Fruit fly (Drosophila melanogaster) whole organism, embryonic: ENCODE data around the gene CG11842.

ENCODE experiments used
- ATbp ChIP-seq: fragments of 200-800 bp; sonication (Bioruptor generic); optimal IDR thresholded peaks from 2 replicates; lab custom pipeline; 2017; ENCODE audit warnings: missing biosample characterization, mild to moderate bottlenecking, missing genetic modification characterization, missing genetic modification reagents
- Antp ChIP-seq: fragments of 200-800 bp; sonication (Bioruptor generic); optimal IDR thresholded peaks from 3 replicates; lab custom pipeline; 2016; ENCODE audit warnings: missing biosample characterization, missing genetic modification characterization
- BEAF-32 ChIP-seq: fragments of 200-800 bp; sonication (Bioruptor generic); optimal IDR thresholded peaks from 3 replicates; lab custom pipeline; 2017; ENCODE audit warnings: missing biosample characterization, missing genetic modification characterization, mild to moderate bottlenecking, moderate library complexity, missing genetic modification reagents
- BtbVII ChIP-seq: fragments of 200-800 bp; sonication (Bioruptor generic); optimal IDR thresholded peaks from 3 replicates; lab custom pipeline; 2017; ENCODE audit warnings: missing biosample characterization, mild to moderate bottlenecking, missing genetic modification characterization
- CG10654 ChIP-seq: fragments of 200-800 bp; sonication (Bioruptor generic); optimal IDR thresholded peaks from 2 replicates; lab custom pipeline; 2016; ENCODE audit warnings: missing biosample characterization, missing genetic modification characterization
- CG11093 ChIP-seq: fragments of 200-800 bp; sonication (Bioruptor generic); IDR thresholded peaks from 3 replicates; pipeline ENCODE4 v1.3.6; 2022; ENCODE audit warnings: missing biosample characterization, missing genetic modification characterization
- CG11456 ChIP-seq: fragments of 200-800 bp; sonication (Bioruptor generic); IDR thresholded peaks from 3 replicates; pipeline ENCODE4 v1.3.6; 2022; ENCODE audit warnings: missing biosample characterization, missing genetic modification characterization
- CG12299 ChIP-seq: fragments of 200-800 bp; sonication (Bioruptor generic); optimal IDR thresholded peaks from 2 replicates; lab custom pipeline; 2018; ENCODE audit warnings: missing biosample characterization, mild to moderate bottlenecking, missing genetic modification characterization
- CG12744 ChIP-seq: fragments of 200-800 bp; sonication (Bioruptor generic); optimal IDR thresholded peaks from 2 replicates; lab custom pipeline; 2016; ENCODE audit warnings: missing biosample characterization, missing genetic modification characterization
- CG14014 ChIP-seq: fragments of 200-800 bp; sonication (Bioruptor generic); IDR thresholded peaks from 2 replicates; pipeline ENCODE4 v1.3.6; 2022; ENCODE audit warnings: missing biosample characterization, missing genetic modification characterization
- CG14710 ChIP-seq: fragments of 200-800 bp; sonication (Bioruptor generic); optimal IDR thresholded peaks from 3 replicates; lab custom pipeline; 2019; ENCODE audit warnings: missing biosample characterization, mild to moderate bottlenecking, missing genetic modification characterization, moderate library complexity
- CG14860 ChIP-seq: fragments of 200-800 bp; sonication (Bioruptor generic); IDR thresholded peaks from 3 replicates; pipeline ENCODE4 v1.3.6; 2022; ENCODE audit warnings: missing biosample characterization, missing genetic modification characterization; ENCODE audit not compliant: partially characterized antibody
- CG17186 ChIP-seq: fragments of 200-800 bp; sonication (Bioruptor generic); optimal IDR thresholded peaks from 3 replicates; lab custom pipeline; 2017; ENCODE audit warnings: missing biosample characterization, missing genetic modification reagents, missing genetic modification characterization
- CG17912 ChIP-seq: fragments of 200-800 bp; sonication (Bioruptor generic); optimal IDR thresholded peaks from 2 replicates; lab custom pipeline; 2018; ENCODE audit warnings: missing biosample characterization, mild to moderate bottlenecking, missing genetic modification characterization
- CG2889 ChIP-seq: fragments of 200-800 bp; sonication (Bioruptor generic); IDR thresholded peaks from 3 replicates; pipeline ENCODE4 v1.3.6; 2022; ENCODE audit warnings: missing biosample characterization, missing genetic modification characterization
- CG30020 ChIP-seq: fragments of 200-800 bp; optimal IDR thresholded peaks from 2 replicates; lab custom pipeline; 2019; ENCODE audit warnings: missing biosample characterization, mild to moderate bottlenecking, missing genetic modification characterization, moderate library complexity
- CG30403 ChIP-seq: fragments of 200-800 bp; sonication (Bioruptor generic); optimal IDR thresholded peaks from 3 replicates; lab custom pipeline; 2016; ENCODE audit warnings: missing biosample characterization, missing genetic modification characterization
- CG30431 ChIP-seq: fragments of 200-800 bp; sonication (Bioruptor generic); optimal IDR thresholded peaks from 2 replicates; lab custom pipeline; 2017; ENCODE audit warnings: missing biosample characterization, missing genetic modification characterization
- CG31365 ChIP-seq: fragments of 200-800 bp; sonication (Bioruptor generic); optimal IDR thresholded peaks from 2 replicates; lab custom pipeline; 2018; ENCODE audit warnings: missing biosample characterization, mild to moderate bottlenecking, missing genetic modification characterization
- CG31388 ChIP-seq: fragments of 200-800 bp; sonication (Bioruptor generic); optimal IDR thresholded peaks from 2 replicates; lab custom pipeline; 2016; ENCODE audit warnings: missing biosample characterization, missing genetic modification characterization
- CG33557 ChIP-seq: fragments of 200-800 bp; sonication (Bioruptor generic); optimal IDR thresholded peaks from 2 replicates; lab custom pipeline; 2019; ENCODE audit warnings: missing biosample characterization, mild to moderate bottlenecking, missing genetic modification characterization, moderate library complexity
- CG6254 ChIP-seq: fragments of 200-800 bp; sonication (Bioruptor generic); optimal IDR thresholded peaks from 3 replicates; lab custom pipeline; 2017; ENCODE audit warnings: mild to moderate bottlenecking, missing biosample characterization, missing genetic modification reagents, missing genetic modification characterization
- CG6272 ChIP-seq: fragments of 200-800 bp; sonication (Bioruptor generic); IDR thresholded peaks from 2 replicates; pipeline ENCODE4 v1.3.6; 2022; ENCODE audit warnings: missing biosample characterization, missing genetic modification characterization
- CG6683 ChIP-seq: fragments of 200-800 bp; sonication (Bioruptor generic); optimal IDR thresholded peaks from 2 replicates; lab custom pipeline; 2017; ENCODE audit warnings: missing biosample characterization, mild to moderate bottlenecking, missing genetic modification characterization, missing genetic modification reagents
- CG8281 ChIP-seq: fragments of 200-800 bp; sonication (Bioruptor generic); optimal IDR thresholded peaks from 2 replicates; lab custom pipeline; 2018; ENCODE audit warnings: missing biosample characterization, mild to moderate bottlenecking, missing genetic modification characterization, moderate library complexity
- CG8765 ChIP-seq: fragments of 200-800 bp; sonication (Bioruptor generic); IDR thresholded peaks from 2 replicates; pipeline ENCODE4 v1.3.6; 2022; ENCODE audit warnings: missing biosample characterization, missing genetic modification characterization
- CG9609 ChIP-seq: fragments of 200-800 bp; sonication (Bioruptor generic); optimal IDR thresholded peaks from 3 replicates; lab custom pipeline; 2016; ENCODE audit warnings: missing biosample characterization, missing genetic modification characterization
- CG9727 ChIP-seq: fragments of 200-800 bp; sonication (Bioruptor generic); optimal IDR thresholded peaks from 3 replicates; lab custom pipeline; 2017; ENCODE audit warnings: missing biosample characterization, mild to moderate bottlenecking, missing genetic modification characterization
- CoRest ChIP-seq: fragments of 200-800 bp; sonication (Bioruptor generic); optimal IDR thresholded peaks from 3 replicates; lab custom pipeline; 2018; ENCODE audit warnings: missing biosample characterization, mild to moderate bottlenecking, missing genetic modification characterization, moderate library complexity
- D ChIP-seq, 2 experiments: fragments of 200-800 bp in 1 of 2; fragments of >200 bp in 1 of 2; sonication (Bioruptor generic) in 1 of 2; optimal IDR thresholded peaks; 2 replicates in 1 of 2; 3 replicates in 1 of 2; lab custom pipeline; 2017; ENCODE audit warnings: mild to moderate bottlenecking in 1 of 2, missing biosample characterization in 1 of 2, missing genetic modification characterization in 1 of 2, missing genetic modification reagents in 1 of 2
- Ets97D ChIP-seq: fragments of 200-800 bp; sonication (Bioruptor generic); optimal IDR thresholded peaks from 3 replicates; lab custom pipeline; 2016; ENCODE audit warnings: missing biosample characterization, missing genetic modification characterization
- Fer1 ChIP-seq: fragments of 200-800 bp; sonication (Bioruptor generic); optimal IDR thresholded peaks from 2 replicates; lab custom pipeline; 2017; ENCODE audit warnings: missing biosample characterization, mild to moderate bottlenecking, missing genetic modification characterization
- Hr39 ChIP-seq: fragments of >200 bp; optimal IDR thresholded peaks from 2 replicates; lab custom pipeline; 2017
- Hr78 ChIP-seq, 2 experiments: fragments of 200-800 bp in 1 of 2; fragments of >200 bp in 1 of 2; sonication (Bioruptor generic) in 1 of 2; optimal IDR thresholded peaks; 2 replicates each; lab custom pipeline; 2017 to 2019; ENCODE audit warnings: missing biosample characterization in 2 of 2, missing genetic modification characterization in 2 of 2, mild to moderate bottlenecking in 1 of 2, moderate library complexity in 1 of 2
- MBD-R2 ChIP-seq: fragments of 200-800 bp; sonication (Bioruptor generic); IDR thresholded peaks from 2 replicates; pipeline ENCODE4 v1.3.6; 2022; ENCODE audit warnings: missing biosample characterization, missing genetic modification characterization
- Meics ChIP-seq: fragments of 200-800 bp; sonication (Bioruptor generic); optimal IDR thresholded peaks from 2 replicates; lab custom pipeline; 2017; ENCODE audit warnings: missing biosample characterization, mild to moderate bottlenecking, missing genetic modification characterization
- Oli ChIP-seq: fragments of 200-800 bp; sonication (Bioruptor generic); optimal IDR thresholded peaks from 2 replicates; lab custom pipeline; 2018; ENCODE audit warnings: missing biosample characterization, mild to moderate bottlenecking, missing genetic modification characterization, moderate library complexity
- PHDP ChIP-seq: fragments of 200-800 bp; sonication (Bioruptor generic); optimal IDR thresholded peaks from 3 replicates; lab custom pipeline; 2018; ENCODE audit warnings: missing biosample characterization, mild to moderate bottlenecking, missing genetic modification characterization, moderate library complexity
- bbx ChIP-seq: fragments of 200-800 bp; sonication (Bioruptor generic); IDR thresholded peaks from 2 replicates; pipeline ENCODE4 v1.3.6; 2022; ENCODE audit warnings: missing biosample characterization, missing genetic modification characterization; ENCODE audit not compliant: partially characterized antibody
- br ChIP-seq: fragments of >200 bp; optimal IDR thresholded peaks from 2 replicates; lab custom pipeline; 2017
- crc ChIP-seq: fragments of 200-800 bp; sonication (Bioruptor generic); optimal IDR thresholded peaks from 2 replicates; lab custom pipeline; 2016; ENCODE audit warnings: missing biosample characterization, missing genetic modification characterization
- maf-S ChIP-seq: fragments of 200-800 bp; sonication (Bioruptor generic); optimal IDR thresholded peaks from 2 replicates; lab custom pipeline; 2016; ENCODE audit warnings: missing biosample characterization, missing genetic modification characterization
- pzg ChIP-seq: fragments of 200-800 bp; sonication (Bioruptor generic); optimal IDR thresholded peaks from 3 replicates; lab custom pipeline; 2018; ENCODE audit warnings: missing biosample characterization, mild to moderate bottlenecking, missing genetic modification characterization, moderate library complexity
- sens-2 ChIP-seq: fragments of 200-800 bp; sonication (Bioruptor generic); IDR thresholded peaks from 2 replicates; pipeline ENCODE4 v1.3.6; 2022; ENCODE audit warnings: missing biosample characterization, missing genetic modification characterization
- ssp ChIP-seq: fragments of 200-800 bp; sonication (Bioruptor generic); IDR thresholded peaks from 2 replicates; pipeline ENCODE4 v1.3.6; 2022; ENCODE audit warnings: missing biosample characterization, missing genetic modification characterization
- tap ChIP-seq: fragments of 200-800 bp; optimal IDR thresholded peaks from 3 replicates; lab custom pipeline; 2019; ENCODE audit warnings: missing biosample characterization, mild to moderate bottlenecking, missing genetic modification characterization, moderate library complexity
- tio ChIP-seq: fragments of 200-800 bp; sonication (Bioruptor generic); optimal IDR thresholded peaks from 2 replicates; lab custom pipeline; 2017; ENCODE audit warnings: missing biosample characterization, missing genetic modification characterization, inconsistent platforms
- tup ChIP-seq: fragments of 200-800 bp; sonication (Bioruptor generic); optimal IDR thresholded peaks from 2 replicates; lab custom pipeline; 2016; ENCODE audit warnings: missing biosample characterization, mild to moderate bottlenecking, missing genetic modification characterization, moderate library complexity
- zf30C ChIP-seq: fragments of 200-800 bp; sonication (Bioruptor generic); optimal IDR thresholded peaks from 3 replicates; lab custom pipeline; 2018; ENCODE audit warnings: missing biosample characterization, mild to moderate bottlenecking, missing genetic modification characterization

CG11842 gene

DNA sequence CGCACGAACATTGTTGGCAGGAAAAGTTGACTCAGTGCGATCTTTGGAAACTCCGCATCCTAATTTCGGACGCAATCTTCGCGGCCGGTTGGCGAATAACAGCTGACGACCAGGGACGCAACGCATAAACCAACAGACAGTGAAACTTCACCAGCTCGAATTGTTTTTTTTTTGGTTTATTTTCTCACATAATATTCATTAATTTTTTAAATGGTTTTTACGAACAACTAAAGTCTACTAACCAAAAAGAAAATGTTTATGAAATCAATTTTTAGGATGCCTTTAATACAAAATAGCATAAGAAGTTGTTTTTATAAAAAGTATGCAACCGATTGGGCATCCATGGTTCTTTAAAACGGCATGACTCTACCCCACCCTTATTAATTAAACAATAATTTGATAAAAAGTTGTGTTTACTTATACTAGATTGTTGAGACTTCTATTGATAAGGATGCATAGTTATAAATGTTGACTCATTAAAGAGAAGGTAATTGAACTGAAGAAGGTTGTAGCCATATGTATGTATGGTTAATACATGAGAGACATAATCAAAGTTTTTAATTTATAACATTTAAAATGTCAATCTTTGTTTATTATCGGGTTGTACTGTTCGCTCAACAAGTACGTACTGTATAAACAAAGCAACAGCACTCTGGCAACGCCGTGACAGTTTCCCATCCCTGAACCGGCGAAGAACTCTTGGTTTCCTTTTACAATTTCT lies 18.4 kb upstream of the CG11842 start, which contains the start of the genes beta4GalNAcTB and Cpsf100 (continued):
- TF ChIP-seq CG17912 (GFP tag; lab: Kevin White, UChicago), result no peak
- no peak for TF ChIP-seq CG6254 (GFP tag; lab: Kevin White, UChicago)
- no peak for TF ChIP-seq tap (tag; lab: Kevin White, UChicago)
- peak; percentile 36 for TF ChIP-seq ATbp (GFP tag; lab: Kevin White, UChicago)
- peak; percentile 52 for TF ChIP-seq CG30020 (tag; lab: Kevin White, UChicago)
- peak; percentile 47 for TF ChIP-seq PHDP (tag; lab: Kevin White, UChicago)
- peak; percentile 34 for TF ChIP-seq pzg (GFP tag; lab: Kevin White, UChicago)
- TF ChIP-seq sens-2, result no peak
- TF ChIP-seq CG12299, result peak; percentile 3
- TF ChIP-seq CG2889 (GFP tag; lab: Robert Waterston, UW), result peak; percentile 21; the same call in 1 of the 3 replicates
- TF ChIP-seq Meics, result peak; percentile 79
- TF ChIP-seq Oli (tag; lab: Kevin White, UChicago), result peak; percentile 78
- no peak for TF ChIP-seq Hr78 (GFP tag; optimal IDR thresholded peaks at IDR 0.05; lab: Kevin White, UChicago)
- TF ChIP-seq br, result no peak
- TF ChIP-seq CG6683 (GFP tag; lab: Kevin White, UChicago), result peak; percentile 25
- TF ChIP-seq tup (GFP tag; lab: Kevin White, UChicago), result no peak
- TF ChIP-seq crc, result peak; percentile 30
- peak; percentile 92 for TF ChIP-seq CG30403
- peak; percentile 64 for TF ChIP-seq CG30431 (GFP tag; lab: Kevin White, UChicago)
- TF ChIP-seq CG9727 (GFP tag; lab: Kevin White, UChicago), result peak; percentile 89
- peak; percentile 7 for TF ChIP-seq BEAF-32 (GFP tag; lab: Kevin White, UChicago)
- TF ChIP-seq CG14710 (tag; lab: Kevin White, UChicago), result peak; percentile 78
- no peak for TF ChIP-seq CG31365 (tag; lab: Kevin White, UChicago)
- TF ChIP-seq bbx, result no peak
- peak; percentile 95 for TF ChIP-seq tio
- peak; percentile 87 for TF ChIP-seq CoRest
- no peak for TF ChIP-seq CG17186 (GFP tag; lab: Kevin White, UChicago)
- TF ChIP-seq CG14860, result no peak
- peak; percentile 41 for TF ChIP-seq Fer1
- TF ChIP-seq Antp (GFP tag; lab: Kevin White, UChicago), result peak; percentile 52
- peak; percentile 40 for TF ChIP-seq CG12744 (GFP tag; lab: Kevin White, UChicago)
- TF ChIP-seq D (optimal IDR thresholded peaks at IDR 0.05; lab: Kevin White, UChicago), result no peak
- TF ChIP-seq D (GFP tag; optimal IDR thresholded peaks at IDR 0.05; lab: Kevin White, UChicago), result peak; percentile 70
- TF ChIP-seq CG8765 (GFP tag; lab: Robert Waterston, UW), result peak; percentile 30; the same call in 1 of the 2 replicates
- TF ChIP-seq CG8281 (tag; lab: Kevin White, UChicago), result peak; percentile 37
- peak; percentile 89 for TF ChIP-seq MBD-R2 (GFP tag; lab: Robert Waterston, UW)
- peak; percentile 70 for TF ChIP-seq CG6272 (GFP tag; lab: Robert Waterston, UW)
- peak; percentile 35 for TF ChIP-seq Ets97D (GFP tag; lab: Kevin White, UChicago)
- TF ChIP-seq zf30C (GFP tag; lab: Kevin White, UChicago), result no peak
- TF ChIP-seq CG10654, result peak; percentile 71
- TF ChIP-seq BtbVII (GFP tag; lab: Kevin White, UChicago), result peak; percentile 43
- TF ChIP-seq CG11456 (GFP tag; lab: Robert Waterston, UW), result peak; percentile 68; the same call in 2 of the 3 replicates
- TF ChIP-seq Hr39, result no peak
- peak; percentile 49; the same call in 1 of the 2 replicates for TF ChIP-seq CG14014 (GFP tag; lab: Robert Waterston, UW)
- TF ChIP-seq ssp (GFP tag; lab: Robert Waterston, UW), result peak; percentile 59
- TF ChIP-seq CG11093 (GFP tag; lab: Robert Waterston, UW), result 0 out of 3 replicates have a peak, but pooled peaks have one; percentile 39
- TF ChIP-seq CG33557 (GFP tag; lab: Kevin White, UChicago), result peak; percentile 44
- peak; percentile 25 for TF ChIP-seq CG31388 (GFP tag; lab: Kevin White, UChicago)
- peak; percentile 29 for TF ChIP-seq maf-S (GFP tag; lab: Kevin White, UChicago)
- TF ChIP-seq CG9609 (GFP tag; lab: Kevin White, UChicago), result peak; percentile 42
